Worm (Caenorhabditis elegans) whole organism, early embryonic: ENCODE data around the gene R06B9.5.

Experiments
- B0310.2 ChIP-seq: sonication (generic microtip); optimal IDR thresholded peaks from 2 replicates; lab custom pipeline; 2016; ENCODE audit warnings: mild to moderate bottlenecking, missing genetic modification characterization, missing compliant biosample characterization
- F13C5.2 ChIP-seq: sonication (generic microtip); optimal IDR thresholded peaks from 2 replicates; lab custom pipeline; 2017; ENCODE audit warnings: mild to moderate bottlenecking, missing genetic modification characterization, inconsistent platforms, missing compliant biosample characterization
- aly-1 ChIP-seq: sonication (generic microtip); optimal IDR thresholded peaks from 2 replicates; lab custom pipeline; 2016; ENCODE audit warnings: missing genetic modification characterization, missing compliant biosample characterization
- ama-1 ChIP-seq: fragments of 150-350 bp; optimal IDR thresholded peaks from 2 replicates; lab custom pipeline; 2014
- ceh-36 ChIP-seq: sonication (generic microtip); optimal IDR thresholded peaks from 2 replicates; lab custom pipeline; 2016; ENCODE audit warnings: missing genetic modification characterization, inconsistent platforms, missing compliant biosample characterization
- hmg-4 ChIP-seq: fragments of 200-800 bp; sonication (Bioruptor generic); optimal IDR thresholded peaks from 2 replicates; lab custom pipeline; 2018; ENCODE audit warnings: mild to moderate bottlenecking, missing genetic modification characterization, missing compliant biosample characterization
- scrt-1 ChIP-seq: fragments of 200-800 bp; sonication (Bioruptor generic); IDR thresholded peaks from 2 replicates; pipeline ENCODE4 v1.3.6; 2022; ENCODE audit warnings: missing genetic modification characterization, missing compliant biosample characterization
- sea-1 ChIP-seq: fragments of 200-800 bp; sonication (Bioruptor generic); conservative IDR thresholded peaks from 2 replicates; pipeline ENCODE4 v1.3.6; 2022; ENCODE audit warnings: missing genetic modification characterization, missing compliant biosample characterization
- tra-4 ChIP-seq: sonication (generic microtip); optimal IDR thresholded peaks from 2 replicates; lab custom pipeline; 2017; ENCODE audit warnings: missing genetic modification characterization, missing compliant biosample characterization

R06B9.5 gene

ce11 chrII:13785582-13785981, 49.5 kb downstream of the R06B9.5 start:
- no peak for TF ChIP-seq sea-1 (GFP tag; lab: Robert Waterston, UW)
- peak; percentile 0 for TF ChIP-seq hmg-4
- TF ChIP-seq F13C5.2 (tag; lab: Kevin White, UChicago), result no peak
- no peak for TF ChIP-seq ama-1 (lab: Kevin White, UChicago)
- no peak for TF ChIP-seq B0310.2
- TF ChIP-seq ceh-36, result no peak
- no peak for TF ChIP-seq tra-4 (tag; lab: Kevin White, UChicago)
- no peak for TF ChIP-seq aly-1
- TF ChIP-seq scrt-1 (GFP tag; lab: Robert Waterston, UW), result no peak
